Fruit fly (Drosophila melanogaster) whole organism, embryonic: ENCODE measurements around the gene CG13306.

Source experiments
- Atf3 ChIP-seq: fragments of 200-800 bp; sonication (Bioruptor generic); optimal IDR thresholded peaks from 3 replicates; lab custom pipeline; 2016; ENCODE audit warnings: missing biosample characterization, missing genetic modification characterization
- CG11696 ChIP-seq: fragments of 200-800 bp; sonication (Bioruptor generic); IDR thresholded peaks from 2 replicates; pipeline ENCODE4 v1.3.6; 2022; ENCODE audit warnings: missing biosample characterization, missing genetic modification characterization
- CG11723 ChIP-seq: fragments of 200-800 bp; sonication (Bioruptor generic); optimal IDR thresholded peaks from 2 replicates; lab custom pipeline; 2017; ENCODE audit warnings: missing biosample characterization, mild to moderate bottlenecking, missing genetic modification characterization
- CG12299 ChIP-seq: fragments of 200-800 bp; sonication (Bioruptor generic); optimal IDR thresholded peaks from 2 replicates; lab custom pipeline; 2018; ENCODE audit warnings: missing biosample characterization, mild to moderate bottlenecking, missing genetic modification characterization
- CG12769 ChIP-seq: fragments of 200-800 bp; sonication (Bioruptor generic); optimal IDR thresholded peaks from 2 replicates; lab custom pipeline; 2019; ENCODE audit warnings: missing biosample characterization, mild to moderate bottlenecking, missing genetic modification characterization, moderate library complexity
- CG14710 ChIP-seq: fragments of 200-800 bp; sonication (Bioruptor generic); optimal IDR thresholded peaks from 3 replicates; lab custom pipeline; 2019; ENCODE audit warnings: missing biosample characterization, mild to moderate bottlenecking, missing genetic modification characterization, moderate library complexity
- CG17328 ChIP-seq: fragments of 200-800 bp; sonication (Bioruptor generic); IDR thresholded peaks from 2 replicates; pipeline ENCODE4 v1.3.6; 2022; ENCODE audit warnings: missing biosample characterization, missing genetic modification characterization
- CG18262 ChIP-seq: fragments of 200-800 bp; optimal IDR thresholded peaks from 3 replicates; lab custom pipeline; 2019; ENCODE audit warnings: missing biosample characterization, mild to moderate bottlenecking, missing genetic modification characterization, moderate library complexity
- CG2116 ChIP-seq: fragments of 200-800 bp; sonication (Bioruptor generic); optimal IDR thresholded peaks from 3 replicates; lab custom pipeline; 2018; ENCODE audit warnings: missing biosample characterization, mild to moderate bottlenecking, missing genetic modification characterization
- CG32772 ChIP-seq: fragments of 200-800 bp; sonication (Bioruptor generic); IDR thresholded peaks from 2 replicates; pipeline ENCODE4 v1.3.6; 2022; ENCODE audit warnings: missing biosample characterization, missing genetic modification characterization
- CG33213 ChIP-seq: fragments of 200-800 bp; sonication (Bioruptor generic); optimal IDR thresholded peaks from 3 replicates; lab custom pipeline; 2016; ENCODE audit warnings: missing biosample characterization, missing genetic modification characterization
- CG4282 ChIP-seq: fragments of 200-800 bp; sonication (Bioruptor generic); optimal IDR thresholded peaks from 2 replicates; lab custom pipeline; 2016; ENCODE audit warnings: missing biosample characterization, missing genetic modification characterization
- CG4328 ChIP-seq: fragments of 200-800 bp; sonication (Bioruptor generic); optimal IDR thresholded peaks from 3 replicates; lab custom pipeline; 2017; ENCODE audit warnings: missing biosample characterization, missing genetic modification reagents, missing genetic modification characterization
- CG4360 ChIP-seq: fragments of 200-800 bp; sonication (Bioruptor generic); IDR thresholded peaks from 2 replicates; pipeline ENCODE4 v1.3.6; 2022; ENCODE audit warnings: missing biosample characterization, missing genetic modification characterization
- CG4404 ChIP-seq: fragments of 200-800 bp; sonication (Bioruptor generic); IDR thresholded peaks from 2 replicates; pipeline ENCODE4 v1.3.6; 2022; ENCODE audit warnings: missing biosample characterization, missing genetic modification characterization
- CG6683 ChIP-seq: fragments of 200-800 bp; sonication (Bioruptor generic); optimal IDR thresholded peaks from 2 replicates; lab custom pipeline; 2017; ENCODE audit warnings: missing biosample characterization, mild to moderate bottlenecking, missing genetic modification characterization, missing genetic modification reagents
- CG6813 ChIP-seq: fragments of 200-800 bp; sonication (Bioruptor generic); optimal IDR thresholded peaks from 2 replicates; lab custom pipeline; 2017; ENCODE audit warnings: missing biosample characterization, missing genetic modification characterization, mild to moderate bottlenecking, moderate library complexity, missing genetic modification reagents
- CG7357 ChIP-seq: fragments of 200-800 bp; sonication (Bioruptor generic); IDR thresholded peaks from 3 replicates; pipeline ENCODE4 v1.3.6; 2022; ENCODE audit warnings: missing biosample characterization, missing genetic modification characterization
- CG7556 ChIP-seq: fragments of 200-800 bp; sonication (Bioruptor generic); optimal IDR thresholded peaks from 2 replicates; lab custom pipeline; 2017; ENCODE audit warnings: missing biosample characterization, mild to moderate bottlenecking, missing genetic modification characterization
- CG7786 ChIP-seq: fragments of 200-800 bp; sonication (Bioruptor generic); optimal IDR thresholded peaks from 2 replicates; lab custom pipeline; 2016; ENCODE audit warnings: missing biosample characterization, missing genetic modification characterization
- CG8089 ChIP-seq: fragments of 200-800 bp; sonication (Bioruptor generic); optimal IDR thresholded peaks from 3 replicates; lab custom pipeline; 2016; ENCODE audit warnings: missing biosample characterization, missing genetic modification characterization
- CG8388 ChIP-seq: fragments of 200-800 bp; sonication (Bioruptor generic); optimal IDR thresholded peaks from 2 replicates; lab custom pipeline; 2019; ENCODE audit warnings: missing biosample characterization, mild to moderate bottlenecking, missing genetic modification characterization, moderate library complexity
- CG9437 ChIP-seq: fragments of 200-800 bp; sonication (Bioruptor generic); optimal IDR thresholded peaks from 2 replicates; lab custom pipeline; 2018; ENCODE audit warnings: missing biosample characterization, mild to moderate bottlenecking, missing genetic modification characterization
- CkIIα-i1 ChIP-seq: fragments of 200-800 bp; sonication (Bioruptor generic); IDR thresholded peaks from 2 replicates; pipeline ENCODE4 v1.3.6; 2022; ENCODE audit warnings: missing biosample characterization, missing genetic modification characterization
- CrebB ChIP-seq: fragments of 200-800 bp; sonication (Bioruptor generic); optimal IDR thresholded peaks from 3 replicates; lab custom pipeline; 2018; ENCODE audit warnings: missing biosample characterization, mild to moderate bottlenecking, missing genetic modification characterization
- D19A ChIP-seq: fragments of 200-800 bp; optimal IDR thresholded peaks from 3 replicates; lab custom pipeline; 2019; ENCODE audit warnings: missing biosample characterization, mild to moderate bottlenecking, missing genetic modification characterization, moderate library complexity
- Hey ChIP-seq: fragments of 200-800 bp; sonication (Bioruptor generic); optimal IDR thresholded peaks from 3 replicates; lab custom pipeline; 2018; ENCODE audit warnings: missing biosample characterization, mild to moderate bottlenecking, missing genetic modification characterization
- Optix ChIP-seq: fragments of 200-800 bp; sonication (Bioruptor generic); IDR thresholded peaks from 3 replicates; pipeline ENCODE4 v1.3.6; 2022; ENCODE audit warnings: missing biosample characterization, missing genetic modification characterization
- Rfx ChIP-seq: fragments of 200-800 bp; sonication (Bioruptor generic); IDR thresholded peaks from 2 replicates; pipeline ENCODE4 v1.3.6; 2022; ENCODE audit warnings: missing biosample characterization, missing genetic modification characterization
- TFAM ChIP-seq: fragments of 200-800 bp; sonication (Bioruptor generic); optimal IDR thresholded peaks from 2 replicates; lab custom pipeline; 2017; ENCODE audit warnings: missing biosample characterization, missing genetic modification characterization, inconsistent platforms
- Tbp ChIP-seq: fragments of >200 bp; optimal IDR thresholded peaks from 2 replicates; lab custom pipeline; 2018; ENCODE audit warnings: missing biosample characterization, missing genetic modification characterization
- ase ChIP-seq: fragments of 200-800 bp; sonication (Bioruptor generic); IDR thresholded peaks from 3 replicates; pipeline ENCODE4 v1.3.6; 2022; ENCODE audit warnings: missing biosample characterization, missing genetic modification characterization
- ato ChIP-seq: fragments of 200-800 bp; sonication (Bioruptor generic); IDR thresholded peaks from 2 replicates; pipeline ENCODE4 v1.3.6; 2022; ENCODE audit warnings: missing biosample characterization, missing genetic modification characterization; ENCODE audit not compliant: partially characterized antibody
- bigmax ChIP-seq: fragments of 200-800 bp; sonication (Bioruptor generic); optimal IDR thresholded peaks from 2 replicates; lab custom pipeline; 2018; ENCODE audit warnings: missing biosample characterization, mild to moderate bottlenecking, missing genetic modification characterization
- dmrt99B ChIP-seq: fragments of 200-800 bp; sonication (Bioruptor generic); optimal IDR thresholded peaks from 2 replicates; lab custom pipeline; 2018; ENCODE audit warnings: missing biosample characterization, mild to moderate bottlenecking, missing genetic modification characterization, moderate library complexity
- esg ChIP-seq: fragments of 200-800 bp; sonication (Bioruptor generic); conservative IDR thresholded peaks from 2 replicates; pipeline ENCODE4 v1.3.6; 2022; ENCODE audit warnings: missing biosample characterization, missing genetic modification characterization
- gro ChIP-seq: fragments of 200-800 bp; sonication (Bioruptor generic); optimal IDR thresholded peaks from 2 replicates; lab custom pipeline; 2016; ENCODE audit warnings: missing biosample characterization, missing genetic modification characterization
- hth ChIP-seq: fragments of >200 bp; optimal IDR thresholded peaks from 2 replicates; lab custom pipeline; 2017; ENCODE audit warnings: inconsistent platforms
- kah ChIP-seq: fragments of 200-800 bp; sonication (Bioruptor generic); optimal IDR thresholded peaks from 2 replicates; lab custom pipeline; 2018; ENCODE audit warnings: missing biosample characterization, mild to moderate bottlenecking, missing genetic modification characterization
- klu ChIP-seq: fragments of 200-800 bp; sonication (Bioruptor generic); IDR thresholded peaks from 2 replicates; pipeline ENCODE4 v1.3.6; 2022; ENCODE audit warnings: missing biosample characterization, missing genetic modification characterization
- lbe ChIP-seq: fragments of 200-800 bp; sonication (Bioruptor generic); optimal IDR thresholded peaks from 2 replicates; lab custom pipeline; 2016; ENCODE audit warnings: missing biosample characterization, mild to moderate bottlenecking, missing genetic modification characterization
- pzg ChIP-seq: fragments of 200-800 bp; sonication (Bioruptor generic); optimal IDR thresholded peaks from 3 replicates; lab custom pipeline; 2018; ENCODE audit warnings: missing biosample characterization, mild to moderate bottlenecking, missing genetic modification characterization, moderate library complexity
- tgo ChIP-seq: fragments of 200-800 bp; sonication (Bioruptor generic); IDR thresholded peaks from 3 replicates; pipeline ENCODE4 v1.3.6; 2022; ENCODE audit warnings: missing biosample characterization, missing genetic modification characterization
- tin ChIP-seq: fragments of 200-800 bp; sonication (Bioruptor generic); optimal IDR thresholded peaks from 3 replicates; lab custom pipeline; 2016; ENCODE audit warnings: missing biosample characterization, missing genetic modification characterization
- ttk ChIP-seq: fragments of 200-800 bp; sonication (Bioruptor generic); IDR thresholded peaks from 2 replicates; pipeline ENCODE4 v2.1.2; 2022; ENCODE audit warnings: missing biosample characterization, missing genetic modification characterization

Gene CG13306

dm6 chr3L:8700643-8701208 is 48.8 kb downstream of the CG13306 start (continued):
- TF ChIP-seq CG9437 (GFP tag; lab: Kevin White, UChicago), result peak; percentile 77
- peak; percentile 57 for TF ChIP-seq CG6813
- TF ChIP-seq CG8388 (GFP tag; lab: Kevin White, UChicago), result peak; percentile 74
- TF ChIP-seq CG4282 (GFP tag; lab: Kevin White, UChicago), result no peak
- TF ChIP-seq Hey, result peak; percentile 82
- TF ChIP-seq TFAM (GFP tag; lab: Kevin White, UChicago), result no peak
- peak; percentile 86 for TF ChIP-seq tgo (GFP tag; lab: Robert Waterston, UW)
- peak; percentile 63 for TF ChIP-seq CG32772 (GFP tag; lab: Robert Waterston, UW)
- TF ChIP-seq pzg, result no peak
- TF ChIP-seq Atf3 (GFP tag; lab: Kevin White, UChicago), result peak; percentile 74
- TF ChIP-seq ttk (GFP tag; lab: Robert Waterston, UW), result peak; percentile 29; the same call in 1 of the 2 replicates
- peak; percentile 49; the same call in 1 of the 3 replicates for TF ChIP-seq Optix (GFP tag; lab: Robert Waterston, UW)
- peak; percentile 84 for TF ChIP-seq Rfx
- no peak for TF ChIP-seq lbe (GFP tag; lab: Kevin White, UChicago)
- peak; percentile 86 for TF ChIP-seq CG7786 (GFP tag; lab: Kevin White, UChicago)
- TF ChIP-seq CG17328, result no peak; the same call in 1 of the 2 replicates
- TF ChIP-seq CG7556 (GFP tag; lab: Kevin White, UChicago), result peak; percentile 88
- TF ChIP-seq CG4360 (GFP tag; lab: Robert Waterston, UW), result no peak
- TF ChIP-seq CG4404, result peak; percentile 25; the same call in 1 of the 2 replicates
- no peak for TF ChIP-seq hth (lab: Kevin White, UChicago)
- TF ChIP-seq CrebB (tag; lab: Kevin White, UChicago), result peak; percentile 34
- TF ChIP-seq CG6683 (GFP tag; lab: Kevin White, UChicago), result peak; percentile 55
- peak; percentile 88 for TF ChIP-seq dmrt99B (tag; lab: Kevin White, UChicago)
- peak; percentile 70 for TF ChIP-seq D19A (tag; lab: Kevin White, UChicago)
- TF ChIP-seq ase, result no peak
- peak; percentile 33 for TF ChIP-seq CG2116 (GFP tag; lab: Kevin White, UChicago)
- TF ChIP-seq CG18262, result peak; percentile 77
- TF ChIP-seq kah (GFP tag; lab: Kevin White, UChicago), result no peak
- TF ChIP-seq CG11696 (GFP tag; lab: Robert Waterston, UW), result 0 out of 2 replicates have a peak, but pooled peaks have one; percentile 13
- no peak; the same call in none of the 2 replicates for TF ChIP-seq klu (GFP tag; lab: Robert Waterston, UW)
- TF ChIP-seq Tbp (GFP tag; lab: Kevin White, UChicago), result no peak
- TF ChIP-seq CG33213 (GFP tag; lab: Kevin White, UChicago), result peak; percentile 56
- TF ChIP-seq CG8089 (GFP tag; lab: Kevin White, UChicago), result peak; percentile 45
- peak; percentile 73 for TF ChIP-seq tin (GFP tag; lab: Kevin White, UChicago)
- TF ChIP-seq gro, result peak; percentile 19
- TF ChIP-seq CG7357 (GFP tag; lab: Robert Waterston, UW), result peak; percentile 77
- peak; percentile 59 for TF ChIP-seq CG11723 (GFP tag; lab: Kevin White, UChicago)
- peak; percentile 74 for TF ChIP-seq esg (GFP tag; lab: Robert Waterston, UW)
- peak; percentile 25 for TF ChIP-seq CG12299 (tag; lab: Kevin White, UChicago)
- TF ChIP-seq ato, result no peak
- TF ChIP-seq bigmax, result no peak
- 0 out of 2 replicates have a peak, but pooled peaks have one; percentile 32 for TF ChIP-seq CkIIα-i1 (GFP tag; lab: Robert Waterston, UW)
- peak; percentile 16 for TF ChIP-seq CG4328 (GFP tag; lab: Kevin White, UChicago)
- peak; percentile 88 for TF ChIP-seq CG12769 (tag; lab: Kevin White, UChicago)
- TF ChIP-seq CG14710 (tag; lab: Kevin White, UChicago), result peak; percentile 57
